Fruit fly (Drosophila melanogaster) whole organism, adult: ENCODE results near the gene CG12605.

Experiments
- CG11617 ChIP-seq: fragments of 200-800 bp; sonication (Bioruptor generic); optimal IDR thresholded peaks from 2 replicates; lab custom pipeline; 2017; ENCODE audit warnings: mild to moderate bottlenecking, missing biosample characterization, missing genetic modification reagents, missing genetic modification characterization
- cic ChIP-seq: fragments of 200-800 bp; sonication (Bioruptor generic); optimal IDR thresholded peaks from 2 replicates; lab custom pipeline; 2017; ENCODE audit warnings: missing biosample characterization, mild to moderate bottlenecking, missing genetic modification characterization, moderate library complexity

DNA sequence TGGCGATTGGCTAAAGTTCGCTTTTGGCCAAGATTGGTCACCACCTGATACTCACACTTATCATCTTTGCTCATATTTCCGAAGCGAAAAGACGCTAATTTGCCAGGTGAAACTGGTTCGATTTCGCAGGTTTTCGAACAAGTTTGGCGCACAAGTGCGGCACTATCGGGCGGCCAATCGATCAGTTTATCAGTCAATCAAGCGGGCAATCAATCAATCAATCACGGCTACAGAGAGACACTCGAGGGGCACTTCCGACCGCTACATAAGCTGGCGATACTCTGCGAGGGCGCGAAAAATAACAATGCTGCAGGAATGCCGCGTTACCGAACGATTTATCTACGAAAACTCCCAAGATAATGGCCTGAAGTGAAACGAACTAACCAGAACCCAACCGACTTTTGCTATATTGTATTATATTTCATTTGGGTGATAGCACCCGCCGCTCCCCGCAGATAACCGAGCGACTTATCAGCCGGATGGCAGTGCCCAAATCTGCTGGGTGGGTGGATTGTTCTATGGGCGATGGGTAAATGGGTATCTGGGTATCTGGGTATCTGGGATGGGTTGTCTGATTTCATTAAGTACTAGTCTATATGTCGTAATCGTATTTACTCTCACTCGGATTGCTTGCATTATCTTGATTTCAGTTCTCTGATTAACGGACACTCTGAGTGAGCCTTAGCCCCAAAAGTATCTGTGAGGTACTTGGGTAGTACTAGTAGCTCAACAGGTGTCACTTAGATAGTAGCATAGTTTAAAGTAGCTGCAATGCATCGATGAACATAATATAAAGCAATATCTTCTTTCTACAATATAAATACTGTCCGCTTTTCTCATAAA, 35.4 kb downstream of the CG12605 start:
- TF ChIP-seq CG11617 (GFP tag; lab: Kevin White, UChicago) = no peak
- peak; percentile 68 for TF ChIP-seq cic
